Fruit fly (Drosophila melanogaster) whole organism, prepupa: Measurements from ENCODE around the gene CG33796.

Source experiments
- Blimp-1 ChIP-seq: fragments of 200-800 bp; sonication (Bioruptor generic); optimal IDR thresholded peaks from 3 replicates; lab custom pipeline; 2017; ENCODE audit warnings: missing biosample characterization, missing genetic modification characterization, mild to moderate bottlenecking, moderate library complexity, missing genetic modification reagents
- CG10631 ChIP-seq: fragments of 200-800 bp; sonication (Bioruptor generic); optimal IDR thresholded peaks from 2 replicates; lab custom pipeline; 2016; ENCODE audit warnings: missing biosample characterization, missing genetic modification characterization
- CG10669 ChIP-seq: fragments of 200-800 bp; sonication (Bioruptor generic); optimal IDR thresholded peaks from 3 replicates; lab custom pipeline; 2018; ENCODE audit warnings: missing biosample characterization, mild to moderate bottlenecking, missing genetic modification characterization, moderate library complexity
- CG11762 ChIP-seq: fragments of 200-800 bp; sonication (Bioruptor generic); optimal IDR thresholded peaks from 3 replicates; lab custom pipeline; 2016; ENCODE audit warnings: missing biosample characterization, missing genetic modification characterization; ENCODE audit not compliant: insufficient read depth
- CG15336 ChIP-seq: fragments of 200-800 bp; sonication (Bioruptor generic); IDR thresholded peaks from 2 replicates; pipeline ENCODE4 v1.3.6; 2022; ENCODE audit warnings: missing biosample characterization, missing genetic modification characterization
- CG16779 ChIP-seq: fragments of 200-800 bp; sonication (Bioruptor generic); optimal IDR thresholded peaks from 3 replicates; lab custom pipeline; 2017; ENCODE audit warnings: missing biosample characterization, mild to moderate bottlenecking, missing genetic modification characterization
- CG31627 ChIP-seq: fragments of 200-800 bp; sonication (Bioruptor generic); optimal IDR thresholded peaks from 3 replicates; lab custom pipeline; 2016; ENCODE audit warnings: missing biosample characterization, missing genetic modification characterization
- CG32006 ChIP-seq: fragments of 200-800 bp; sonication (Bioruptor generic); optimal IDR thresholded peaks from 3 replicates; lab custom pipeline; 2017; ENCODE audit warnings: missing biosample characterization, mild to moderate bottlenecking, missing genetic modification characterization
- CG34406 ChIP-seq: fragments of 200-800 bp; sonication (Bioruptor generic); optimal IDR thresholded peaks from 3 replicates; lab custom pipeline; 2016; ENCODE audit warnings: missing biosample characterization, missing genetic modification characterization
- CG6163 ChIP-seq: fragments of 200-800 bp; sonication (Bioruptor generic); IDR thresholded peaks from 3 replicates; pipeline ENCODE4 v1.3.6; 2022; ENCODE audit warnings: missing biosample characterization, missing genetic modification characterization
- CG6792 ChIP-seq: fragments of 200-800 bp; sonication (Bioruptor generic); optimal IDR thresholded peaks from 3 replicates; lab custom pipeline; 2016; ENCODE audit warnings: missing biosample characterization, missing genetic modification characterization
- CG6854 ChIP-seq: fragments of 200-800 bp; sonication (Bioruptor generic); optimal IDR thresholded peaks from 2 replicates; lab custom pipeline; 2017; ENCODE audit warnings: missing biosample characterization, mild to moderate bottlenecking, missing genetic modification characterization
- CG7368 ChIP-seq: fragments of 200-800 bp; sonication (Bioruptor generic); optimal IDR thresholded peaks from 3 replicates; lab custom pipeline; 2016; ENCODE audit warnings: missing biosample characterization, missing genetic modification characterization
- CG8632 ChIP-seq: fragments of 200-800 bp; sonication (Bioruptor generic); optimal IDR thresholded peaks from 3 replicates; lab custom pipeline; 2016; ENCODE audit warnings: missing biosample characterization, missing genetic modification characterization
- CG9139 ChIP-seq: fragments of 200-800 bp; sonication (Bioruptor generic); optimal IDR thresholded peaks from 3 replicates; lab custom pipeline; 2017; ENCODE audit warnings: missing biosample characterization, mild to moderate bottlenecking, missing genetic modification characterization
- Eip75B ChIP-seq: fragments of 200-800 bp; sonication (Bioruptor generic); optimal IDR thresholded peaks from 3 replicates; lab custom pipeline; 2016; ENCODE audit warnings: missing biosample characterization, missing genetic modification characterization
- Eip78C ChIP-seq: fragments of 200-800 bp; sonication (Bioruptor generic); peaks from one replicate; lab custom pipeline; 2016; ENCODE audit warnings: missing biosample characterization, missing genetic modification characterization
- Ets21C ChIP-seq: fragments of 200-800 bp; sonication (Bioruptor generic); optimal IDR thresholded peaks from 3 replicates; lab custom pipeline; 2016; ENCODE audit warnings: missing biosample characterization, missing genetic modification characterization
- Ets96B ChIP-seq: fragments of 200-800 bp; optimal IDR thresholded peaks from 2 replicates; lab custom pipeline; 2019; ENCODE audit warnings: missing biosample characterization, mild to moderate bottlenecking, missing genetic modification characterization, moderate library complexity
- Hr38 ChIP-seq: sonication (Bioruptor generic); optimal IDR thresholded peaks from 2 replicates; lab custom pipeline; 2016; ENCODE audit warnings: missing biosample characterization, missing genetic modification characterization
- Hr39 ChIP-seq: fragments of 200-800 bp; sonication (Bioruptor generic); optimal IDR thresholded peaks from 2 replicates; lab custom pipeline; 2016; ENCODE audit warnings: missing biosample characterization, missing genetic modification characterization
- Lpt ChIP-seq: fragments of 200-800 bp; sonication (Bioruptor generic); optimal IDR thresholded peaks from 3 replicates; lab custom pipeline; 2016; ENCODE audit warnings: missing biosample characterization, missing genetic modification characterization
- OdsH ChIP-seq: fragments of 200-800 bp; sonication (Bioruptor generic); optimal IDR thresholded peaks from 3 replicates; lab custom pipeline; 2016; ENCODE audit warnings: missing biosample characterization, missing genetic modification characterization
- Sox102F ChIP-seq: fragments of 200-800 bp; sonication (Bioruptor generic); optimal IDR thresholded peaks from 2 replicates; lab custom pipeline; 2016; ENCODE audit warnings: missing biosample characterization, mild to moderate bottlenecking, missing genetic modification characterization
- Sox15 ChIP-seq: fragments of 200-800 bp; sonication (Bioruptor generic); optimal IDR thresholded peaks from 3 replicates; lab custom pipeline; 2016; ENCODE audit warnings: missing biosample characterization, missing genetic modification characterization
- acj6 ChIP-seq: fragments of 200-800 bp; sonication (Bioruptor generic); optimal IDR thresholded peaks from 3 replicates; lab custom pipeline; 2016; ENCODE audit warnings: missing biosample characterization, missing genetic modification characterization
- dac ChIP-seq: fragments of 200-800 bp; sonication (Bioruptor generic); optimal IDR thresholded peaks from 2 replicates; lab custom pipeline; 2017; ENCODE audit warnings: missing biosample characterization, mild to moderate bottlenecking, missing genetic modification characterization
- dsx ChIP-seq: fragments of 200-800 bp; optimal IDR thresholded peaks from 3 replicates; lab custom pipeline; 2019; ENCODE audit warnings: missing biosample characterization, mild to moderate bottlenecking, missing genetic modification characterization, moderate library complexity; ENCODE audit not compliant: poor library complexity, severe bottlenecking
- eg ChIP-seq: fragments of 200-800 bp; sonication (Bioruptor generic); IDR thresholded peaks from 3 replicates; pipeline ENCODE4 v1.3.6; 2022; ENCODE audit warnings: missing biosample characterization, missing genetic modification characterization
- fd59A ChIP-seq: fragments of 200-800 bp; sonication (Bioruptor generic); optimal IDR thresholded peaks from 2 replicates; lab custom pipeline; 2017; ENCODE audit warnings: missing biosample characterization, mild to moderate bottlenecking, missing genetic modification characterization, missing genetic modification reagents
- fkh ChIP-seq: fragments of 200-800 bp; sonication (Bioruptor generic); optimal IDR thresholded peaks from 3 replicates; lab custom pipeline; 2017; ENCODE audit warnings: missing biosample characterization, mild to moderate bottlenecking, missing genetic modification characterization, moderate library complexity
- lz ChIP-seq: fragments of 200-800 bp; sonication (Bioruptor generic); optimal IDR thresholded peaks from 3 replicates; lab custom pipeline; 2016; ENCODE audit warnings: missing biosample characterization, missing genetic modification characterization
- net ChIP-seq: fragments of 200-800 bp; sonication (Bioruptor generic); optimal IDR thresholded peaks from 3 replicates; lab custom pipeline; 2016; ENCODE audit warnings: missing biosample characterization, missing genetic modification characterization
- salr ChIP-seq, 2 experiments: fragments of 200-800 bp; sonication (Bioruptor generic); optimal IDR thresholded peaks; 3 replicates each; lab custom pipeline; 2016 to 2018; ENCODE audit warnings: missing biosample characterization in 2 of 2, missing genetic modification characterization in 2 of 2, mild to moderate bottlenecking in 1 of 2
- spab ChIP-seq: fragments of 200-800 bp; sonication (Bioruptor generic); optimal IDR thresholded peaks from 2 replicates; lab custom pipeline; 2017; ENCODE audit warnings: missing biosample characterization, mild to moderate bottlenecking, missing genetic modification characterization, missing genetic modification reagents
- ss ChIP-seq, 2 experiments: fragments of 200-800 bp; sonication (Bioruptor generic); optimal IDR thresholded peaks; 2 replicates in 1 of 2; 3 replicates in 1 of 2; lab custom pipeline; 2017 to 2018; ENCODE audit warnings: mild to moderate bottlenecking in 2 of 2, missing biosample characterization in 2 of 2, missing genetic modification characterization in 2 of 2, moderate library complexity in 1 of 2
- svp ChIP-seq: fragments of 200-800 bp; sonication (Bioruptor generic); peaks from one replicate; lab custom pipeline; 2016; ENCODE audit warnings: missing biosample characterization, missing genetic modification characterization
- vri ChIP-seq: fragments of 200-800 bp; sonication (Bioruptor generic); optimal IDR thresholded peaks from 3 replicates; lab custom pipeline; 2016; ENCODE audit warnings: missing biosample characterization, mild to moderate bottlenecking, missing genetic modification characterization

Gene CG33796

DNA sequence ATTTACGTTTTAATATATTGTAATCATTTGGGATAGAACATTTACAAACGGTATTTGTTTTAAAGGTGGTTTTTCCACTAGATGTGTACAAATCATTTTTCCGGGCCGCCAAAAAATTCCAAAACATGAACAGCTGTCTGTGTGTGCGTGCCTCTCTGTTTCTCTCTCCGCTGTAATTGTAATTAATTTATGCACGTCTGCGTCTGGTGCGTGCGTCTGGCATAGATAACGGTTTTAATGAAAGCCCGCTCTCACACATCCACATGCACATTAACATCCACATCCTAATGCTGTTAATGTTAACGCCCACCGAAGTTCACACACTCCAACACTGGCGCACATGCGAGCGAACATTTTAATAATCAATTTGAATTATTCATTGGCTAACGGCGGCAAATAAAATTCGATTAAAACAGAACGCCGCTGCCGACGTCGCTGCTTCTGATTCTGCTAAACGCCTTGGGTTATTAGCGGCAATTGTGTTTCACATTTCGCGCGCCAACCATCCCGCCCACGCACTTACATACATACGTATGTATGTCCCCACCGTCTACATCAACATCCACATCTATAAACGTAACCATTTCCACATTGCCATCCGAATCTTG, 23.9 kb downstream of the CG33796 start:
- peak; percentile 54 for TF ChIP-seq Eip78C (GFP tag; lab: Kevin White, UChicago)
- TF ChIP-seq ss (GFP tag; optimal IDR thresholded peaks at IDR 0.05; lab: Kevin White, UChicago): no peak
- TF ChIP-seq dsx: no peak
- no peak for TF ChIP-seq fd59A (GFP tag; lab: Kevin White, UChicago)
- TF ChIP-seq CG9139 (GFP tag; lab: Kevin White, UChicago): no peak
- no peak for TF ChIP-seq CG10631 (GFP tag; lab: Kevin White, UChicago)
- no peak for TF ChIP-seq Eip75B (GFP tag; lab: Kevin White, UChicago)
- TF ChIP-seq, all 60 proteins: peak for 1

DNA sequence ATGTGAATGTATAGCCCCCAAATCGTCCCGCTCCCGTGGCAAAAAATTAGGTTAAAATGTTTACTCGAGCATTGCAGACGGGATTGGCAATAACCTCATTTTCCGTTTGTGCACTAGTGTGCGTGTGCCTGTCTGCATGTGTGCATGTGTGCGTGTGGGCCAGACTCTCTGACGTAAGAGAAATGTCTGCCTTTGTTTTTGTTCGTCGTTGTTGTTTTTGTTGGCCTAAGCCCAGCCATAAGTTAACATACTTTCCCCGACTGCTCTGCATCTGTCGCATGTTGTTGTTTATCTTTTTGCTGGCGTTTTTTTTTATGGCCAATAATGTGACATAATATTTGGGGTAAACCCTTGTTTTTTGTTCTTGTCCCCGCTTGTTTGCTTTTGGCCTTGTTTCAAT, 24.6 kb downstream of the CG33796 start:
- peak; percentile 88 for TF ChIP-seq vri
- TF ChIP-seq Hr38 (GFP tag; lab: Kevin White, UChicago): no peak
- TF ChIP-seq Eip75B (GFP tag; lab: Kevin White, UChicago): peak; percentile 46
- no peak for TF ChIP-seq CG6792 (GFP tag; lab: Kevin White, UChicago)

DNA sequence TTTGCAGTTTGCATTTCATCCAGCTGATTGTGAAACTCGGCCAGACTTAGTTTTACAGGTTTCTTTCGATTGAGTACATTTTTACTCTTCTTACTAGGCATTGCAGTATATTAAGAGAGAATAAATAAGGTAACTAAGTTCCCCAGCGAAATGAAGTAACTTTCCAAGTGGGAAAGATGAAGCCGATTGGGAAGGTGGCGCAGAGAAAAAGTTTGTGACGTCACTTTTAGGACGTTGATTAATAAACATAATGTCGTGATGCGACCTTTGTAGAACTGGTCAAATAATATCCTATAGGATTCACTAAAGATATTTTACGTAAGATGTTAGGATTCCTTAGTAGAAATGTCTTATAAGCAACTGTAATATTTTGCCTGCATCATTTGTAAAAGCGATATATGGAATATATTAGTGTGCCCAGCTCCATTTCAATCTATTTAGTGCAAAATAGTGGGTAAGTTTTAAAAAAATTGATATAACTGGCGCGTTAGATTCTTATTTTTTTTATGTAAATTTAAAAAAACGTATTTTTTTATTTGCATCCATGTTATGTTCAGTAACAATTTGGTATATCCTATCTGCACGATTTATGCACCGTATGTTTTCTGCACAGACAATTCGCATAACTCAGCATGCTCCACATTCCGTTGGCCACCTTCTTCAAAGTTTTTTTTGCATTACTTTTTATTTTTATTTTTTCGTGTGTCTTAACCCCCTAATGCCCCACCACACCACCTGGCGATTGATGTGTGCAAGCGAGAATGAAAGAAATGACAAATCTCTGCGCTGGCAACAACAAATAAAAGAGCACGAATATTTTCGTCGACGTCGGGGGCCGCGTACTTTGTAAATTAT, 26.0 kb downstream of the CG33796 start, which contains the start of gene CG32152:
Gene CG32152, minus strand, starts transcription at position 352 of the 855 bp plus-strand sequence.
- TF ChIP-seq CG15336 (GFP tag; lab: Robert Waterston, UW): peak; percentile 37
- peak; percentile 5 for TF ChIP-seq acj6 (GFP tag; lab: Kevin White, UChicago)
- peak; percentile 70; the same call in 2 of the 3 replicates for TF ChIP-seq eg
- TF ChIP-seq Sox102F (GFP tag; lab: Kevin White, UChicago): no peak
- no peak for TF ChIP-seq fkh
- TF ChIP-seq CG6163 (GFP tag; lab: Robert Waterston, UW): peak; percentile 61; the same call in 2 of the 3 replicates
- TF ChIP-seq dsx: no peak
- TF ChIP-seq CG32006: no peak
- TF ChIP-seq Eip78C (GFP tag; lab: Kevin White, UChicago): peak; percentile 64
- TF ChIP-seq spab (GFP tag; lab: Kevin White, UChicago): no peak
- TF ChIP-seq, all 60 proteins: peak for 5

DNA sequence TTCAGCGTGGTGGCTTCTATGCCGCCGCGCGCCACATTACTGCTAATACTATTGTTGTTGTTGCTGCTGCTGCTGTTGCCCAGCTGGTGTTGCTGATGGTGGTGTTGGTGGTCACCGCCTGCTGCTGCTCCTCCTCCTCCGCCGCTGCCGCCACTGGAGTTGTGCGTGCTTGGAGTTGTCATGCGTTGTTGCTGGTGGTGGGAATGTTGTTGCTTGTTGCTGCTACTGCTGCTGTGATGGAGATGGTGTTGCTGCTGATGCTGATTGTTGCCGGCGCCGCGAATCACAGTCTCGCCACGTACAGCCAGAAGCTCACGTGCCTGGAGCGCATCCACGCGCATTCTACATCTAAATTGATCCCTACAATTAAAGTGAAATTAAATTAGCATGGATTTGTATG, 28.4 kb downstream of the CG33796 start:
- TF ChIP-seq Blimp-1 (no peak), vri (no peak), CG10631 (GFP tag; lab: Kevin White, UChicago) (no peak), spab (GFP tag; lab: Kevin White, UChicago) (no peak), dac (GFP tag; lab: Kevin White, UChicago) (no peak), Ets96B (tag; lab: Kevin White, UChicago) (no peak)

DNA sequence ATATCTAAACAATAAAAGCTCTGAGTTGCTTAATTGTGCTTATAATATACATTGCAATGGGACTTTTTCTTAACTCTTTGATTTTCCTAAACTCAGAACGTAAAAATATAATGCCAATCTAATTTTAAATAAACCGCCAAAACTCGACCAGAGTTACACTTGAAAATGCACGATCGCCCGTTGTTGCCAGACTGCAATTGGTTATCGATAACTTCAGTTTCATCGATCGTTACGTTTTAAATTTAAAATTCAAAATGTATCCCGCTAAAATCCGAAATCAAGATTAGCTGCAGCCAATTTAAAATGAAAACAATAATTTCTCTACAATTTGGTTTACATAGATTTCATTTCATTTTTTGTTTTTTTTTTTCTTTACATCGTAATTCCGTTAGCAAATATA, 30.8 kb downstream of the CG33796 start:
- TF ChIP-seq Eip78C (GFP tag; lab: Kevin White, UChicago) (no peak), net (no peak), svp (GFP tag; lab: Kevin White, UChicago) (no peak), CG15336 (GFP tag; lab: Robert Waterston, UW) (no peak), CG7368 (GFP tag; lab: Kevin White, UChicago) (no peak), CG8632 (GFP tag; lab: Kevin White, UChicago) (no peak), lz (GFP tag; lab: Kevin White, UChicago) (no peak), acj6 (GFP tag; lab: Kevin White, UChicago) (no peak), CG34406 (no peak), CG11762 (GFP tag; lab: Kevin White, UChicago) (no peak)

DNA sequence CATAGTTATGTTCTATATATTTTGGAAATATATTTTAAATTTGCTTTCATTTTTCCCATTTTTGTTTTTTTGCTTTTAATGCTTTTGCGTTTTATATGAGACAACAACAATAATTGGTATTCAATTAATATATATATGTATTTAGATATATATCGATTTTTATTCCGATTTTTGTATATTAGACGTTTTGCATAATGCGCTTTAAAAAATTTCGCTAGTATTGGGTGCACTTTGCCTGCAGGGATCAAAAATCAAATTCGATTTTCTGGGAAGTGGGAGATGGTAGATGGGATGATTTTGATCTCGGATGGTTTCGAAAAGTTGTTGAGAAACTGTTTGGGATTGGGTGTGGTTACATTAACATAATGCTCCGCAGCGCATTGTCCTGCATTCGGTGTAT, 32.1 kb downstream of the CG33796 start, which contains the start of gene CG5157:
Gene CG5157, minus strand, starts transcription at position 101 of the 400 bp plus-strand sequence.
- TF ChIP-seq Ets21C (GFP tag; lab: Kevin White, UChicago) (no peak), acj6 (GFP tag; lab: Kevin White, UChicago) (no peak), CG6854 (GFP tag; lab: Kevin White, UChicago) (no peak), CG16779 (tag; lab: Kevin White, UChicago) (no peak), CG32006 (no peak), lz (GFP tag; lab: Kevin White, UChicago) (no peak), OdsH (no peak), CG7368 (GFP tag; lab: Kevin White, UChicago) (no peak), eg (no peak), Eip78C (GFP tag; lab: Kevin White, UChicago) (no peak), CG10669 (GFP tag; lab: Kevin White, UChicago) (no peak), Sox15 (GFP tag; lab: Kevin White, UChicago) (no peak), CG31627 (no peak), Hr39 (GFP tag; lab: Kevin White, UChicago) (no peak), CG9139 (GFP tag; lab: Kevin White, UChicago) (no peak), Lpt (GFP tag; lab: Kevin White, UChicago) (no peak), salr (GFP tag; optimal IDR thresholded peaks at IDR 0.05; lab: Kevin White, UChicago) (no peak), CG10631 (GFP tag; lab: Kevin White, UChicago) (no peak)
- TF ChIP-seq, all 60 proteins: peak for 0
